Fruit fly (Drosophila melanogaster): ENCODE data around the gene Tsp5D.

Tsp5D gene

dm6 chrX:6089679-6090460 is 15.2 kb upstream of the Tsp5D start, which contains the start of gene raptor:
raptor (minus strand) TSS chrX:6090201.
- no peak for TF ChIP-seq sv (GFP tag; optimal IDR thresholded peaks at IDR 0.05)
- no peak for TF ChIP-seq Vsx2 (GFP tag; optimal IDR thresholded peaks at IDR 0.05; ENCODE audit: partially characterized antibody)
- no peak for TF ChIP-seq foxo (GFP tag; optimal IDR thresholded peaks at IDR 0.05)
- TF ChIP-seq Rel (GFP tag; optimal IDR thresholded peaks at IDR 0.05), result no peak
- peak; percentile 81 for TF ChIP-seq Rel (tag; optimal IDR thresholded peaks at IDR 0.05)
- TF ChIP-seq h (GFP tag; optimal IDR thresholded peaks at IDR 0.05), result no peak
- TF ChIP-seq woc (GFP tag; optimal IDR thresholded peaks at IDR 0.05), result no peak
- no peak for TF ChIP-seq sage (GFP tag; optimal IDR thresholded peaks at IDR 0.05)
- TF ChIP-seq HLH106 (tag; optimal IDR thresholded peaks at IDR 0.05), result no peak
- TF ChIP-seq Sp1 (GFP tag; optimal IDR thresholded peaks at IDR 0.05), result no peak
- TF ChIP-seq GATAd (GFP tag; optimal IDR thresholded peaks at IDR 0.05), result no peak
- TF ChIP-seq Myc (optimal IDR thresholded peaks at IDR 0.05), result no peak
- no peak for TF ChIP-seq Abd-B (GFP tag; optimal IDR thresholded peaks at IDR 0.05)
- TF ChIP-seq dmrt93B (GFP tag; optimal IDR thresholded peaks at IDR 0.05), result no peak
- TF ChIP-seq psq (GFP tag; optimal IDR thresholded peaks at IDR 0.05), result peak; percentile 56
- TF ChIP-seq Hr83 (GFP tag; optimal IDR thresholded peaks at IDR 0.05; ENCODE audit: poor library complexity, severe bottlenecking), result no peak

- TF ChIP-seq jim (GFP tag; optimal IDR thresholded peaks at IDR 0.05) (no peak), Abd-B (GFP tag; optimal IDR thresholded peaks at IDR 0.05) (no peak), dmrt93B (GFP tag; optimal IDR thresholded peaks at IDR 0.05) (no peak), CG32264 (GFP tag; optimal IDR thresholded peaks at IDR 0.05) (no peak), sv (GFP tag; optimal IDR thresholded peaks at IDR 0.05) (no peak), Dif (GFP tag; optimal IDR thresholded peaks at IDR 0.05; ENCODE audit: partially characterized antibody) (no peak), br (GFP tag; optimal IDR thresholded peaks at IDR 0.05) (no peak), foxo (GFP tag; optimal IDR thresholded peaks at IDR 0.05) (no peak), Rel (GFP tag; optimal IDR thresholded peaks at IDR 0.05) (no peak), Rel (tag; optimal IDR thresholded peaks at IDR 0.05) (no peak), OdsH (GFP tag; optimal IDR thresholded peaks at IDR 0.05) (no peak), h (GFP tag; optimal IDR thresholded peaks at IDR 0.05) (no peak), usp (GFP tag; optimal IDR thresholded peaks at IDR 0.05) (no peak), rgr (GFP tag; optimal IDR thresholded peaks at IDR 0.05) (no peak), N (GFP tag; optimal IDR thresholded peaks at IDR 0.05) (no peak), lola (GFP tag; optimal IDR thresholded peaks at IDR 0.05) (no peak), dl (GFP tag; optimal IDR thresholded peaks at IDR 0.05; ENCODE audit: insufficient read depth in 1 of 2, partially characterized antibody in 2 of 2) (no peak), Myc (optimal IDR thresholded peaks at IDR 0.05) (no peak), ey (GFP tag; optimal IDR thresholded peaks at IDR 0.05) (no peak)
Observed at dm6 chrX:6081296-6081695, 6.6 kb upstream of the Tsp5D start, which contains the start of gene CG4660. CG4660 (minus strand) TSS chrX:6081372.

- no peak for TF ChIP-seq sv (GFP tag; optimal IDR thresholded peaks at IDR 0.05)
- no peak for TF ChIP-seq Dfd (GFP tag; optimal IDR thresholded peaks at IDR 0.05)
- TF ChIP-seq psq (GFP tag; optimal IDR thresholded peaks at IDR 0.05), result no peak
- no peak for TF ChIP-seq CG9705 (GFP tag; optimal IDR thresholded peaks at IDR 0.05)
- no peak for TF ChIP-seq CrebA (GFP tag; optimal IDR thresholded peaks at IDR 0.05; ENCODE audit: borderline replicate concordance)
- TF ChIP-seq Dif (GFP tag; optimal IDR thresholded peaks at IDR 0.05; ENCODE audit: partially characterized antibody), result no peak
- no peak for TF ChIP-seq brk (GFP tag; optimal IDR thresholded peaks at IDR 0.05)
- no peak for TF ChIP-seq Rel (GFP tag; optimal IDR thresholded peaks at IDR 0.05)
- TF ChIP-seq Rel (tag; optimal IDR thresholded peaks at IDR 0.05), result no peak
- TF ChIP-seq OdsH (GFP tag; optimal IDR thresholded peaks at IDR 0.05), result no peak
- TF ChIP-seq lola (GFP tag; optimal IDR thresholded peaks at IDR 0.05), result no peak
- no peak for TF ChIP-seq foxo (GFP tag; optimal IDR thresholded peaks at IDR 0.05)
Observed at dm6 chrX:6077686-6078085, 3.0 kb upstream of the Tsp5D start, which contains the start of gene CG4666. CG4666 (minus strand) TSS chrX:6077786.

- TF ChIP-seq fru (GFP tag; optimal IDR thresholded peaks at IDR 0.05), result peak; percentile 12
- TF ChIP-seq OdsH (GFP tag; optimal IDR thresholded peaks at IDR 0.05), result peak; percentile 56
- peak; percentile 52 for TF ChIP-seq Hnf4 (GFP tag; optimal IDR thresholded peaks at IDR 0.05)
- no peak for TF ChIP-seq ey (GFP tag; optimal IDR thresholded peaks at IDR 0.05)
- no peak for TF ChIP-seq Abd-B (GFP tag; optimal IDR thresholded peaks at IDR 0.05)
- no peak for TF ChIP-seq pan (optimal IDR thresholded peaks at IDR 0.05)
- no peak for TF ChIP-seq sv (GFP tag; optimal IDR thresholded peaks at IDR 0.05)
- TF ChIP-seq Dfd (GFP tag; optimal IDR thresholded peaks at IDR 0.05), result no peak
- peak; percentile 25 for TF ChIP-seq CG9705 (GFP tag; optimal IDR thresholded peaks at IDR 0.05)
- TF ChIP-seq Hr78 (GFP tag; optimal IDR thresholded peaks at IDR 0.05), result no peak
- no peak for TF ChIP-seq dl (GFP tag; optimal IDR thresholded peaks at IDR 0.05; ENCODE audit: insufficient read depth in 1 of 2, partially characterized antibody in 2 of 2)
- TF ChIP-seq HLH106 (tag; optimal IDR thresholded peaks at IDR 0.05), result peak; percentile 63
- peak; percentile 69 for TF ChIP-seq Sp1 (GFP tag; optimal IDR thresholded peaks at IDR 0.05)
- peak; percentile 38 for TF ChIP-seq h (GFP tag; optimal IDR thresholded peaks at IDR 0.05)
- TF ChIP-seq CG32264 (GFP tag; optimal IDR thresholded peaks at IDR 0.05), result no peak
- peak; percentile 43 for TF ChIP-seq psq (GFP tag; optimal IDR thresholded peaks at IDR 0.05)
- TF ChIP-seq lola (GFP tag; optimal IDR thresholded peaks at IDR 0.05), result no peak
- TF ChIP-seq rgr (GFP tag; optimal IDR thresholded peaks at IDR 0.05), result peak; percentile 40
- TF ChIP-seq foxo (GFP tag; optimal IDR thresholded peaks at IDR 0.05), result peak in 1 of 2 experiments; percentile 50
Observed at dm6 chrX:6077043-6077547, 2.4 kb upstream of the Tsp5D start.

Measured in whole organism, wandering third instar larva.